Worm (Caenorhabditis elegans): ENCODE results near the gene srh-34.

Gene srh-34

ce11 chrV:489320-489719, 42.8 kb upstream of the srh-34 start, which contains the start of gene nhr-106:
Gene nhr-106 (plus strand): TSS chrV:489620.
- TF ChIP-seq nhr-90 (tag; optimal IDR thresholded peaks at IDR 0.05; ENCODE audit: poor library complexity) (no peak), nhr-19 (GFP tag; conservative IDR thresholded peaks at IDR 0.05) (no peak), unc-86 (tag; optimal IDR thresholded peaks at IDR 0.05) (no peak), ceh-82 (tag; optimal IDR thresholded peaks at IDR 0.05) (no peak), unc-30 (tag; optimal IDR thresholded peaks at IDR 0.05) (no peak), nhr-77 (tag; optimal IDR thresholded peaks at IDR 0.05) (no peak), nhr-237 (tag; optimal IDR thresholded peaks at IDR 0.05) (no peak), egl-27 (tag; optimal IDR thresholded peaks at IDR 0.05) (no peak), mef-2 (tag; optimal IDR thresholded peaks at IDR 0.05) (no peak), nhr-76 (tag; optimal IDR thresholded peaks at IDR 0.05) (no peak), tlp-1 (tag; optimal IDR thresholded peaks at IDR 0.05) (no peak)

ce11 chrV:487980-488379, 41.5 kb upstream of the srh-34 start:
- no peak for TF ChIP-seq hpl-2 (GFP tag; optimal IDR thresholded peaks at IDR 0.05)
- no peak for TF ChIP-seq ceh-90 (tag; optimal IDR thresholded peaks at IDR 0.05)
- no peak for TF ChIP-seq lsy-2 (tag; optimal IDR thresholded peaks at IDR 0.05)
- TF ChIP-seq unc-30 (tag; optimal IDR thresholded peaks at IDR 0.05), result no peak
- TF ChIP-seq fos-1 (tag; optimal IDR thresholded peaks at IDR 0.05), result no peak

- TF ChIP-seq pax-3 (tag; optimal IDR thresholded peaks at IDR 0.05) (no peak), C34B4.2 (tag; optimal IDR thresholded peaks at IDR 0.05) (no peak), zip-4 (GFP tag; optimal IDR thresholded peaks at IDR 0.05) (no peak), alr-1 (tag; optimal IDR thresholded peaks at IDR 0.05; ENCODE audit: borderline replicate concordance) (no peak), tbx-2 (tag; optimal IDR thresholded peaks at IDR 0.05) (no peak), ceh-90 (tag; optimal IDR thresholded peaks at IDR 0.05) (no peak), fos-1 (tag; optimal IDR thresholded peaks at IDR 0.05) (no peak)
Measured at ce11 chrV:486684-487083, 40.2 kb upstream of the srh-34 start, which contains the start of gene nhr-211. Gene nhr-211 (plus strand): TSS chrV:486984.

- peak; percentile 10 for TF ChIP-seq nhr-90 (tag; optimal IDR thresholded peaks at IDR 0.05; ENCODE audit: poor library complexity)
- TF ChIP-seq elt-2 (tag; optimal IDR thresholded peaks at IDR 0.05), result peak; percentile 42
- TF ChIP-seq dpl-1 (GFP tag; optimal IDR thresholded peaks at IDR 0.05), result no peak
- peak in 1 of 2 experiments; percentile 3 for TF ChIP-seq lsy-2 (tag; optimal IDR thresholded peaks at IDR 0.05)
- TF ChIP-seq ztf-4 (tag; optimal IDR thresholded peaks at IDR 0.05), result no peak
- peak; percentile 55 for TF ChIP-seq nhr-20 (tag; optimal IDR thresholded peaks at IDR 0.05)
- peak; percentile 9 for TF ChIP-seq tbx-2 (tag; optimal IDR thresholded peaks at IDR 0.05)
- TF ChIP-seq nhr-71 (tag; optimal IDR thresholded peaks at IDR 0.05), result peak; percentile 36
- peak; percentile 73 for TF ChIP-seq lin-14 (GFP tag; optimal IDR thresholded peaks at IDR 0.05)
- TF ChIP-seq grh-1 (GFP tag; IDR thresholded peaks at IDR 0.05), result no peak
- TF ChIP-seq ama-1 (optimal IDR thresholded peaks at IDR 0.05), result no peak
- TF ChIP-seq efl-1 (optimal IDR thresholded peaks at IDR 0.05), result no peak
- peak in 1 of 2 experiments; percentile 71 for TF ChIP-seq efl-1 (GFP tag; optimal IDR thresholded peaks at IDR 0.05 in 1 of 2)
- TF ChIP-seq ceh-82 (tag; optimal IDR thresholded peaks at IDR 0.05), result no peak
- TF ChIP-seq lin-35 (GFP tag; optimal IDR thresholded peaks at IDR 0.05), result peak in 1 of 2 experiments; percentile 53
- peak; percentile 57 for TF ChIP-seq nhr-77 (tag; optimal IDR thresholded peaks at IDR 0.05)
- peak; percentile 18 for TF ChIP-seq snu-23 (GFP tag; optimal IDR thresholded peaks at IDR 0.05)
- TF ChIP-seq snpc-4 (tag; optimal IDR thresholded peaks at IDR 0.05), result peak; percentile 86
- TF ChIP-seq nhr-85 (tag), result peak; percentile 63
Measured at ce11 chrV:484285-484890, 37.9 kb upstream of the srh-34 start, which contains the start of gene nhr-212. Gene nhr-212 (plus strand): TSS chrV:484857.

ce11 chrV:483289-483795, 36.9 kb upstream of the srh-34 start, which contains the start of gene nhr-130:
Gene nhr-130 (minus strand): TSS chrV:483339.
- TF ChIP-seq hlh-4 (tag; optimal IDR thresholded peaks at IDR 0.05) (no peak), blmp-1 (tag; optimal IDR thresholded peaks at IDR 0.05) (no peak), nhr-11 (tag; optimal IDR thresholded peaks at IDR 0.05) (no peak), nhr-85 (tag) (no peak), fkh-10 (GFP tag; optimal IDR thresholded peaks at IDR 0.05) (no peak), aha-1 (tag; optimal IDR thresholded peaks at IDR 0.05) (no peak), efl-3 (GFP tag; optimal IDR thresholded peaks at IDR 0.05) (no peak), pax-3 (tag; optimal IDR thresholded peaks at IDR 0.05) (no peak), lin-14 (GFP tag; optimal IDR thresholded peaks at IDR 0.05) (peak; percentile 12), vab-15 (tag; optimal IDR thresholded peaks at IDR 0.05) (no peak), ceh-8 (GFP tag; optimal IDR thresholded peaks at IDR 0.05) (no peak), tlp-1 (tag; optimal IDR thresholded peaks at IDR 0.05) (peak; percentile 28), nhr-20 (tag; optimal IDR thresholded peaks at IDR 0.05) (peak; percentile 30), hlh-17 (GFP tag; optimal IDR thresholded peaks at IDR 0.05; ENCODE audit: borderline replicate concordance) (no peak), grh-1 (GFP tag; IDR thresholded peaks at IDR 0.05) (no peak), egl-13 (tag; optimal IDR thresholded peaks at IDR 0.05) (no peak), elt-2 (tag; optimal IDR thresholded peaks at IDR 0.05) (peak; percentile 78), alr-1 (tag; optimal IDR thresholded peaks at IDR 0.05; ENCODE audit: borderline replicate concordance) (no peak)
